Worm (Caenorhabditis elegans) whole organism, mixed stage, embryonic: ENCODE data around the gene srh-27.

Source experiments
- ces-1 ChIP-seq: fragments of 150-350 bp; optimal IDR thresholded peaks from 2 replicates; lab custom pipeline; 2014; ENCODE audit warnings: missing biosample characterization, missing genetic modification reagents, missing genetic modification characterization
- mep-1 ChIP-seq: fragments of 150-350 bp; optimal IDR thresholded peaks from 2 replicates; lab custom pipeline; 2017; ENCODE audit warnings: missing biosample characterization, missing genetic modification reagents, missing genetic modification characterization, inconsistent platforms
- nhr-12 ChIP-seq: fragments of 150-350 bp; optimal IDR thresholded peaks from 2 replicates; lab custom pipeline; 2014; ENCODE audit warnings: missing biosample characterization, missing genetic modification characterization

ce11 chrII:12480811-12481210 is 32.5 kb downstream of the srh-27 start, which contains the start of gene arrd-9:
- no peak for TF ChIP-seq nhr-12
- TF ChIP-seq mep-1 (tag; lab: Kevin White, UChicago), result no peak
- TF ChIP-seq ces-1 (GFP tag; lab: Kevin White, UChicago), result no peak
